Worm (Caenorhabditis elegans) whole organism, L3 larva: Measurements from ENCODE around the gene myo-6.
A peak's percentile ranks its signal among the peaks of the same experiment; 100 is the strongest.

Experiments used
- ama-1 ChIP-seq: fragments of 150-350 bp; optimal IDR thresholded peaks from 2 replicates; lab custom pipeline; 2018
- ceh-16 ChIP-seq: sonication (generic microtip); optimal IDR thresholded peaks from 2 replicates; lab custom pipeline; 2017; ENCODE audit warnings: missing biosample characterization, missing genetic modification characterization
- ceh-28 ChIP-seq: fragments of 150-350 bp; optimal IDR thresholded peaks from 2 replicates; lab custom pipeline; 2014; ENCODE audit warnings: missing biosample characterization, missing genetic modification reagents, missing genetic modification characterization
- ceh-82 ChIP-seq: fragments of 150-350 bp; optimal IDR thresholded peaks from 2 replicates; lab custom pipeline; 2014; ENCODE audit warnings: missing biosample characterization, missing genetic modification characterization
- ceh-9 ChIP-seq: sonication (generic microtip); optimal IDR thresholded peaks from 2 replicates; lab custom pipeline; 2018; ENCODE audit warnings: missing biosample characterization, missing genetic modification characterization
- daf-12 ChIP-seq: fragments of 150-350 bp; optimal IDR thresholded peaks from 2 replicates; lab custom pipeline; 2014; ENCODE audit warnings: missing biosample characterization, missing genetic modification reagents, missing genetic modification characterization
- egl-27 ChIP-seq: sonication (generic microtip); optimal IDR thresholded peaks from 4 replicates; lab custom pipeline; 2017; ENCODE audit warnings: missing biosample characterization, missing genetic modification reagents, missing genetic modification characterization
- egl-5 ChIP-seq: fragments of 150-350 bp; optimal IDR thresholded peaks from 2 replicates; lab custom pipeline; 2017; ENCODE audit warnings: missing biosample characterization, missing genetic modification reagents, missing genetic modification characterization, inconsistent platforms
- elt-1 ChIP-seq: fragments of 150-350 bp; optimal IDR thresholded peaks from 2 replicates; lab custom pipeline; 2014; ENCODE audit warnings: missing biosample characterization, missing genetic modification characterization
- elt-3 ChIP-seq, 3 experiments: fragments of 150-350 bp in 1 of 3; sonication (generic microtip) in 2 of 3; optimal IDR thresholded peaks; 2 replicates in 2 of 3; 4 replicates in 1 of 3; lab custom pipeline; 2014 to 2017; ENCODE audit warnings: missing biosample characterization in 3 of 3, missing genetic modification characterization in 3 of 3
- eor-1 ChIP-seq, 2 experiments: fragments of 150-350 bp; optimal IDR thresholded peaks; 2 replicates each; lab custom pipeline; 2014 to 2018; ENCODE audit warnings: missing biosample characterization in 2 of 2, missing genetic modification characterization in 2 of 2
- fkh-10 ChIP-seq: sonication (generic microtip); optimal IDR thresholded peaks from 2 replicates; lab custom pipeline; 2017; ENCODE audit warnings: missing biosample characterization, missing genetic modification reagents, missing genetic modification characterization
- fkh-2 ChIP-seq: fragments of 150-350 bp; optimal IDR thresholded peaks from 2 replicates; lab custom pipeline; 2014; ENCODE audit warnings: missing biosample characterization, missing genetic modification reagents, missing genetic modification characterization
- fos-1 ChIP-seq: fragments of 150-350 bp; optimal IDR thresholded peaks from 2 replicates; lab custom pipeline; 2014; ENCODE audit warnings: missing biosample characterization, missing genetic modification characterization
- hmg-11 ChIP-seq: sonication (generic microtip); optimal IDR thresholded peaks from 2 replicates; lab custom pipeline; 2016; ENCODE audit warnings: missing genetic modification characterization, missing compliant biosample characterization
- jun-1 ChIP-seq: fragments of 150-350 bp; optimal IDR thresholded peaks from 2 replicates; lab custom pipeline; 2014; ENCODE audit warnings: missing biosample characterization, missing genetic modification reagents, missing genetic modification characterization
- lin-15B ChIP-seq: fragments of 150-350 bp; optimal IDR thresholded peaks from 2 replicates; lab custom pipeline; 2014; ENCODE audit warnings: missing biosample characterization, missing genetic modification characterization
- lsy-12 ChIP-seq: sonication (generic microtip); optimal IDR thresholded peaks from 2 replicates; lab custom pipeline; 2016; ENCODE audit warnings: mild to moderate bottlenecking, missing genetic modification characterization, missing compliant biosample characterization
- mml-1 ChIP-seq: fragments of 150-350 bp; sonication (generic microtip); optimal IDR thresholded peaks from 3 replicates; lab custom pipeline; 2014; ENCODE audit warnings: missing biosample characterization, missing genetic modification characterization
- nfya-1 ChIP-seq: sonication (generic microtip); optimal IDR thresholded peaks from 2 replicates; lab custom pipeline; 2017; ENCODE audit warnings: missing genetic modification characterization, mild to moderate bottlenecking, missing compliant biosample characterization, antibody characterized with exemption, moderate library complexity; ENCODE audit not compliant: insufficient read depth
- nhr-11 ChIP-seq: fragments of 150-350 bp; optimal IDR thresholded peaks from 2 replicates; lab custom pipeline; 2014; ENCODE audit warnings: missing biosample characterization, missing genetic modification characterization
- nhr-23 ChIP-seq: fragments of 150-350 bp; optimal IDR thresholded peaks from 2 replicates; lab custom pipeline; 2014; ENCODE audit warnings: missing biosample characterization, missing genetic modification reagents, missing genetic modification characterization
- nhr-25 ChIP-seq: sonication (generic microtip); optimal IDR thresholded peaks from 2 replicates; lab custom pipeline; 2017; ENCODE audit warnings: missing biosample characterization, missing genetic modification characterization
- nhr-28 ChIP-seq: fragments of 150-350 bp; optimal IDR thresholded peaks from 2 replicates; lab custom pipeline; 2014; ENCODE audit warnings: missing biosample characterization, missing genetic modification characterization
- nhr-43 ChIP-seq: sonication (generic microtip); optimal IDR thresholded peaks from 2 replicates; lab custom pipeline; 2016; ENCODE audit warnings: mild to moderate bottlenecking, missing genetic modification characterization, missing compliant biosample characterization; ENCODE audit not compliant: poor library complexity, severe bottlenecking
- nhr-77 ChIP-seq: fragments of 150-350 bp; optimal IDR thresholded peaks from 2 replicates; lab custom pipeline; 2014; ENCODE audit warnings: missing biosample characterization, missing genetic modification characterization
- pha-4 ChIP-seq: fragments of 150-350 bp; optimal IDR thresholded peaks from 2 replicates; lab custom pipeline; 2014; ENCODE audit warnings: missing biosample characterization, missing genetic modification reagents, missing genetic modification characterization
- pqm-1 ChIP-seq: fragments of 150-350 bp; optimal IDR thresholded peaks from 2 replicates; lab custom pipeline; 2017; ENCODE audit warnings: missing biosample characterization, missing genetic modification characterization, inconsistent platforms
- snpc-4 ChIP-seq: fragments of 150-350 bp; optimal IDR thresholded peaks from 2 replicates; lab custom pipeline; 2014; ENCODE audit warnings: missing biosample characterization, missing genetic modification characterization
- tbx-2 ChIP-seq: sonication (generic microtip); optimal IDR thresholded peaks from 2 replicates; lab custom pipeline; 2016; ENCODE audit warnings: mild to moderate bottlenecking, missing genetic modification characterization, missing compliant biosample characterization
- unc-62 ChIP-seq: fragments of 150-350 bp; sonication (generic microtip); optimal IDR thresholded peaks from 4 replicates; lab custom pipeline; 2014; ENCODE audit warnings: missing biosample characterization, missing genetic modification reagents, missing genetic modification characterization
- zag-1 ChIP-seq: fragments of 150-350 bp; optimal IDR thresholded peaks from 2 replicates; lab custom pipeline; 2014; ENCODE audit warnings: missing biosample characterization, missing genetic modification characterization
- ztf-4 ChIP-seq: fragments of 150-350 bp; optimal IDR thresholded peaks from 2 replicates; lab custom pipeline; 2014; ENCODE audit warnings: missing biosample characterization, missing genetic modification characterization

myo-6 gene

DNA sequence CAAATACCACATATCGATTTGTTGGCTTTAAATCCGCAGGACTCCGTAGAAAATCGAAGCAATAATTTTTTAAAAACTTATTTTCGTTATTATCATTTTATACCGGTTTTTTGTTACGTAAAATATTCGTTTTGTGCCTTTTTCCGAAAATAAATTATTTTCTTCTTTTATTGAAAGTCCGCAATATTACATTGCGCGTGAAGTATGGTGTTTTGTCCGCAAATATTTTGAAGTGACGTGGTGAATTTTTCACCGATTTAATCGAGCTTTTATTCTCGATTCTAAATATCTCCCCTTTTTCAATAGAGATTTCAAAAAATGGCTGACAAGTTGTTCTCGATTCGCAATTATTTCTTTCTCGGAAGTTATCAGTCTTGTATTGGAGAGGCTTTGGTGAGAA, 16.4 kb downstream of the myo-6 start, which contains the start of gene cope-1:
Gene cope-1 (plus strand): TSS at position 229 of the 400 bp plus-strand sequence.
- TF ChIP-seq hmg-11 (tag; lab: Kevin White, UChicago): peak; percentile 67
- TF ChIP-seq egl-27 (tag; lab: Kevin White, UChicago): no peak
- TF ChIP-seq lin-15B: peak; percentile 28
- no peak for TF ChIP-seq lsy-12 (tag; lab: Kevin White, UChicago)
- peak; percentile 46 for TF ChIP-seq nfya-1
- TF ChIP-seq, all 47 proteins: peak for 3

DNA sequence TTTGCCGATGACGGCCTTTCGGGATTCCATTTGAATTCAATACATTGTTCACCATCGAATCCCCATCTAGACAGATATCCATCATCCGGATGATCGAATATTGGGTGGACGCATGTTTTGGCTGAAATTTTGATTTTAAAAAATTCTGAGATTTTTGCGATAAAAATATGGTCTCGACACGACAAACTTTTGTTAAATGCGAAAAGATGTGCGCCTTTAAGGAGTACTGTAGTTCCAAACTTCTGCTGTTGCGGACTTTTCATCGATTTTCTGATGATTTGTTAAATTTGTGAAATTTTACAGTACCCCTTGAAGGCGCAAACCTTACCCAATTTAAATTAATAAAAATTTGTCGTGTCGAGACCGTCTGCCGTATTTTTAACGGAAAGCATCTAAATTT, 18.2 kb downstream of the myo-6 start:
- TF ChIP-seq ama-1 (lab: Kevin White, UChicago) (peak; percentile 37), nhr-43 (tag; lab: Kevin White, UChicago) (no peak)
- TF ChIP-seq, all 47 proteins: peak for 1

DNA sequence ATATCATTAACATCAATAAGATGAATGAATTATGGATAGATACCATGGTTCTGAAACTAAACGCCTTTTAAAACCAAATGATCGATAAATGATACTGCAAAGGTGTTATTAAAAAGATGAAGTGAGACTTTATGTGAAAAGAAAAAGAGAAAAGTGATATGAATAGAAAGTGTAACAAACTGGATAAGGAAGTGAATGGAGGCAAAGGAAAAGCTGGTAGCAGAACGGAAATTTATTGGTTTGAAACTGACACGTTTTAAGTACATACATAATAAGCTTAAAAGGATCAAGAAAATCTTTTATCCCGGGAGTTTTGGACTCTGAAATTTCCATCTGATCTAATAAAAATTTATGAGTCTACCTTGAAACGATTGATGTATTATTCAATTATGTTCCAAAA, 20.1 kb downstream of the myo-6 start, which contains the start of gene bli-5:
Gene bli-5 (minus strand): TSS at position 101 of the 400 bp plus-strand sequence.
- no peak for TF ChIP-seq ceh-16 (tag; lab: Kevin White, UChicago)
- TF ChIP-seq snpc-4 (tag; lab: Kevin White, UChicago): no peak
- TF ChIP-seq, all 47 proteins: peak for 0

DNA sequence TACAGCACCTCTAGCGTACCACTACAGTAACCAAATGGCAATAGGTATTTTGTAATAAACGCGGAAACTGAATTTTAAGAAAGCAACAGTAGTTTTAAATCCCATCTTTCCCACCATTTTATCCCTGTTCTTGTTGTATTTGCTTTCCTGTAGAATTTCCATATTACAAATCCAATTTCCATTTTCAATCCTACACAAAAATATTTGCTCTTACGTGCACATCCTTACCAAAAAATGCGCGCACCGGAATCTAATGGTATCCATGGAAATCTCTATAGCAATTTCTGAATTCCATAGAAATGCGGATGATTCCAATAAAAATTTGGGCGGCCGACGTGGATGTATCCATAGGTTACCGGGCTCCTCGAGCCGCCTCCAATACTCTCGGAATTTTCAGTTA, 20.6 kb downstream of the myo-6 start, which contains the start of gene trf-1:
Gene trf-1 (plus strand): TSS at position 301 of the 400 bp plus-strand sequence.
- TF ChIP-seq eor-1 (tag; optimal IDR thresholded peaks at IDR 0.05; lab: Kevin White, UChicago) (no peak), jun-1 (tag; lab: Kevin White, UChicago) (no peak), egl-5 (tag; lab: Kevin White, UChicago) (no peak), pqm-1 (tag; lab: Kevin White, UChicago) (no peak), nhr-28 (no peak), nfya-1 (no peak), ama-1 (lab: Kevin White, UChicago) (no peak), fos-1 (no peak)

DNA sequence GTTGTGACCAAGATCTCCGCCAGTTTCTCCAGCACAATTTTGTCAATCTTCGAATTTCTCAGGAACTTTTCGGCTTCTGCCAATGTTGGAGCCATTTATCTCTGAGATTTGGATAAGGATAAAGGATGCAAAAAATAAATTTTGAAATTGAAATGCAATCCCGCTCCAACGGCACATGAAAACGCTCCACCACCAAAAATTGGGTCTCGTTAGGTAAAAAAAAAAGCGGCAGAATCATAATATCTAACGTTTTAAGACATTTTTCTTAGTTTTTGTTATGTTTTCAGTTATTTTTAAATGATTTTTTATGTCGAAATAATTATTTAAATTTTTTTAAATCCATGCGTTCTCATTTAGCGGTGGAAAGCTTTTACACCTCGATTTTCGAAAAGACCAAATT, 24.8 kb downstream of the myo-6 start, which contains the start of gene F45G2.7:
Gene F45G2.7 (minus strand): TSS at position 101 of the 400 bp plus-strand sequence.
- TF ChIP-seq ceh-82: no peak
- TF ChIP-seq nhr-23 (tag; lab: Kevin White, UChicago): no peak
- TF ChIP-seq mml-1 (tag; lab: Kevin White, UChicago): no peak
- no peak for TF ChIP-seq nhr-77 (tag; lab: Kevin White, UChicago)
- TF ChIP-seq daf-12 (tag; lab: Kevin White, UChicago): no peak
- TF ChIP-seq ceh-16 (tag; lab: Kevin White, UChicago): no peak
- no peak for TF ChIP-seq tbx-2 (tag; lab: Kevin White, UChicago)
- no peak for TF ChIP-seq jun-1 (tag; lab: Kevin White, UChicago)
- TF ChIP-seq unc-62 (GFP tag; lab: Kevin White, UChicago): no peak
- TF ChIP-seq nhr-25 (tag; lab: Kevin White, UChicago): no peak
- TF ChIP-seq nhr-11: no peak
- TF ChIP-seq fkh-2 (tag; lab: Kevin White, UChicago): no peak
- TF ChIP-seq ztf-4 (tag; lab: Kevin White, UChicago): no peak
- no peak for TF ChIP-seq pqm-1 (tag; lab: Kevin White, UChicago)
- TF ChIP-seq fkh-10: no peak

DNA sequence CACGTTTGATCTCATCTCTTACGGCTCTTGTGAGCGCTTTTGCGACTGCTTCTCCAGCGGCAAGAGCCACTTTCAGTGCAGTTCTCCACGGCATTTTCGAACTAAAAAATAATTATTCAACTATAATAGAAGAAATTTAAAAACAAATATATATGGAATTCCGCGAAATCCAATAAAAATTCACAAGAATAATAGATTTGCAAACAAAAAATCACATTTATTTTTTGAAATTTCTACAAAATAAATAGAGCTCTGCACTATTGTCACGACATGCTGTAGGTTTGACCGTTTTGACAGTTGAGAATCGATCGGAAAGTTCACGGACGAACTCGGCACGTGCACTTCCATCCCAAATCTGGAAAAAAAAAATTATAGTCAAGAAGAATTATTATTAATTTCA, 26.0 kb downstream of the myo-6 start, which contains the start of gene F45G2.8:
Gene F45G2.8 (minus strand): TSS at position 101 of the 400 bp plus-strand sequence.
- TF ChIP-seq pha-4 (tag; lab: Kevin White, UChicago) (no peak), fkh-2 (tag; lab: Kevin White, UChicago) (no peak), hmg-11 (tag; lab: Kevin White, UChicago) (no peak), zag-1 (no peak)

DNA sequence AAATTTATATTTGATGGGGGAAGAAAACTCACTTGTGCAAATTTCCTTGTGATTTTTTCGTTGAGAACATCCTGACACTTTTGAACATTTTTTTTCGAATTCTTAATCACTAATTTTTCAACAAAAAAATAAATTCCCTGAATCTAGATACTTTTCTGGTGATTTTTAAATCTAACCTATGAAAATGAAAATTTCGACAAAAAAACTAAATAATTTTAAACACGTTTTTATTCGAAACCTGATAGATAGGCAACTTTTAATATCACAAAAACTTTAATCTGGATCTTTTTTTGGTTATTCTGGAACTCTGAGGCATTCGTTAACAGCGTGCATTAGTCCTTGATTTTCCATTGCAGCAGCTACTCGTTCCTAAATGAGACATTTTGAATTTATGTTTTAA, 27.2 kb downstream of the myo-6 start, which contains the start of gene F45G2.9:
Gene F45G2.9 (minus strand): TSS at position 101 of the 400 bp plus-strand sequence.
- TF ChIP-seq eor-1 (tag; optimal IDR thresholded peaks at IDR 0.05; lab: Kevin White, UChicago) (no peak), tbx-2 (tag; lab: Kevin White, UChicago) (no peak), ceh-28 (no peak), ceh-9 (tag; lab: Kevin White, UChicago) (no peak), nhr-11 (no peak), lin-15B (no peak), nhr-23 (tag; lab: Kevin White, UChicago) (no peak), unc-62 (GFP tag; lab: Kevin White, UChicago) (no peak), ceh-82 (no peak), nhr-43 (tag; lab: Kevin White, UChicago) (no peak), elt-3 (tag; optimal IDR thresholded peaks at IDR 0.05; lab: Kevin White, UChicago) (no peak), ama-1 (lab: Kevin White, UChicago) (no peak), elt-1 (tag; lab: Kevin White, UChicago) (no peak), nhr-77 (tag; lab: Kevin White, UChicago) (no peak)
- TF ChIP-seq, all 47 proteins: peak for 0
